Worm (Caenorhabditis elegans) whole organism, L2 larva: Measurements from ENCODE around the gene lim-4.

Experiments used
- C34F6.9 ChIP-seq: fragments of 150-350 bp; optimal IDR thresholded peaks from 2 replicates; lab custom pipeline; 2014; ENCODE audit warnings: missing biosample characterization, missing genetic modification characterization
- R02D3.7 ChIP-seq: fragments of 150-350 bp; optimal IDR thresholded peaks from 2 replicates; lab custom pipeline; 2014; ENCODE audit warnings: missing biosample characterization, missing genetic modification characterization
- Y55F3AM.14 ChIP-seq: fragments of 200-800 bp; sonication (Bioruptor generic); optimal IDR thresholded peaks from 2 replicates; lab custom pipeline; 2018; ENCODE audit warnings: mild to moderate bottlenecking, missing genetic modification characterization, missing compliant biosample characterization
- aly-2 ChIP-seq: fragments of 150-350 bp; optimal IDR thresholded peaks from 2 replicates; lab custom pipeline; 2014; ENCODE audit warnings: missing biosample characterization, missing genetic modification characterization
- ama-1 ChIP-seq: fragments of 150-350 bp; optimal IDR thresholded peaks from 2 replicates; lab custom pipeline; 2018; ENCODE audit warnings: inconsistent platforms
- blmp-1 ChIP-seq: sonication (generic microtip); optimal IDR thresholded peaks from 2 replicates; lab custom pipeline; 2017; ENCODE audit warnings: missing genetic modification characterization, mild to moderate bottlenecking, missing compliant biosample characterization, antibody characterized with exemption, moderate library complexity; ENCODE audit not compliant: insufficient read depth
- ceh-16 ChIP-seq: fragments of 150-350 bp; optimal IDR thresholded peaks from 2 replicates; lab custom pipeline; 2014; ENCODE audit warnings: missing biosample characterization, missing genetic modification characterization
- ceh-82 ChIP-seq: fragments of 150-350 bp; optimal IDR thresholded peaks from 2 replicates; lab custom pipeline; 2014; ENCODE audit warnings: missing biosample characterization, missing genetic modification characterization
- dmd-4 ChIP-seq: sonication (generic microtip); optimal IDR thresholded peaks from 2 replicates; lab custom pipeline; 2017; ENCODE audit warnings: missing biosample characterization, missing genetic modification characterization
- egl-27 ChIP-seq: sonication (generic microtip); optimal IDR thresholded peaks from 3 replicates; lab custom pipeline; 2017; ENCODE audit warnings: missing biosample characterization, missing genetic modification reagents, missing genetic modification characterization
- elt-1 ChIP-seq: fragments of 150-350 bp; optimal IDR thresholded peaks from 2 replicates; lab custom pipeline; 2014; ENCODE audit warnings: missing biosample characterization, missing genetic modification characterization
- elt-3 ChIP-seq: sonication (generic microtip); optimal IDR thresholded peaks from 2 replicates; lab custom pipeline; 2017; ENCODE audit warnings: missing biosample characterization, missing genetic modification characterization
- fos-1 ChIP-seq: fragments of 150-350 bp; optimal IDR thresholded peaks from 2 replicates; lab custom pipeline; 2014; ENCODE audit warnings: missing biosample characterization, missing genetic modification characterization
- lin-11 ChIP-seq: fragments of 150-350 bp; sonication (generic microtip); optimal IDR thresholded peaks from 2 replicates; lab custom pipeline; 2014; ENCODE audit warnings: missing biosample characterization, missing genetic modification characterization, inconsistent platforms, mixed read lengths
- lin-13 ChIP-seq: fragments of 150-350 bp; optimal IDR thresholded peaks from 2 replicates; lab custom pipeline; 2014; ENCODE audit warnings: missing biosample characterization, missing genetic modification reagents, missing genetic modification characterization
- mab-5 ChIP-seq: fragments of 150-350 bp; optimal IDR thresholded peaks from 2 replicates; lab custom pipeline; 2014; ENCODE audit warnings: missing biosample characterization, missing genetic modification characterization
- mbf-1 ChIP-seq: sonication (generic microtip); optimal IDR thresholded peaks from 2 replicates; lab custom pipeline; 2017; ENCODE audit warnings: missing biosample characterization, missing genetic modification characterization
- mdl-1 ChIP-seq, 2 experiments: fragments of 150-350 bp in 1 of 2; sonication (generic microtip) in 1 of 2; optimal IDR thresholded peaks; 2 replicates each; lab custom pipeline; 2017; ENCODE audit warnings: missing biosample characterization in 2 of 2, missing genetic modification characterization in 2 of 2
- nhr-11 ChIP-seq: fragments of 150-350 bp; optimal IDR thresholded peaks from 2 replicates; lab custom pipeline; 2014; ENCODE audit warnings: missing biosample characterization, missing genetic modification characterization
- nhr-12 ChIP-seq: fragments of 150-350 bp; optimal IDR thresholded peaks from 2 replicates; lab custom pipeline; 2014; ENCODE audit warnings: missing biosample characterization, missing genetic modification characterization
- nhr-129 ChIP-seq: fragments of 150-350 bp; optimal IDR thresholded peaks from 2 replicates; lab custom pipeline; 2014; ENCODE audit warnings: missing biosample characterization, missing genetic modification characterization
- nhr-237 ChIP-seq: fragments of 150-350 bp; optimal IDR thresholded peaks from 2 replicates; lab custom pipeline; 2014; ENCODE audit warnings: missing biosample characterization, missing genetic modification characterization
- nhr-25 ChIP-seq: fragments of 150-350 bp; sonication (generic microtip); optimal IDR thresholded peaks from 3 replicates; lab custom pipeline; 2014; ENCODE audit warnings: missing biosample characterization, missing genetic modification characterization
- nhr-6 ChIP-seq: fragments of 150-350 bp; optimal IDR thresholded peaks from 2 replicates; lab custom pipeline; 2014; ENCODE audit warnings: missing biosample characterization, missing genetic modification characterization
- peb-1 ChIP-seq: fragments of 150-350 bp; optimal IDR thresholded peaks from 2 replicates; lab custom pipeline; 2014; ENCODE audit warnings: missing biosample characterization, missing genetic modification characterization
- sem-4 ChIP-seq: fragments of 150-350 bp; optimal IDR thresholded peaks from 2 replicates; lab custom pipeline; 2014; ENCODE audit warnings: missing biosample characterization, missing genetic modification reagents, missing genetic modification characterization
- sma-3 ChIP-seq: sonication (generic microtip); optimal IDR thresholded peaks from 2 replicates; lab custom pipeline; 2016; ENCODE audit warnings: missing genetic modification reagents, missing genetic modification characterization, missing compliant biosample characterization
- sma-9 ChIP-seq, 2 experiments: fragments of 150-350 bp in 1 of 2; sonication (generic microtip) in 1 of 2; optimal IDR thresholded peaks; 2 replicates each; lab custom pipeline; 2014 to 2016; ENCODE audit warnings: missing genetic modification characterization in 2 of 2, mild to moderate bottlenecking in 1 of 2, missing biosample characterization in 1 of 2, missing compliant biosample characterization in 1 of 2, missing genetic modification reagents in 1 of 2, moderate library complexity in 1 of 2
- unc-39 ChIP-seq: fragments of 150-350 bp; optimal IDR thresholded peaks from 2 replicates; lab custom pipeline; 2014; ENCODE audit warnings: missing biosample characterization, missing genetic modification characterization
- unc-55 ChIP-seq: fragments of 150-350 bp; sonication (generic microtip); optimal IDR thresholded peaks from 3 replicates; lab custom pipeline; 2014; ENCODE audit warnings: missing biosample characterization, missing genetic modification reagents, missing genetic modification characterization
- unc-62 ChIP-seq: fragments of 150-350 bp; optimal IDR thresholded peaks from 2 replicates; lab custom pipeline; 2014; ENCODE audit warnings: missing biosample characterization, missing genetic modification reagents, missing genetic modification characterization
- zag-1 ChIP-seq: fragments of 150-350 bp; optimal IDR thresholded peaks from 2 replicates; lab custom pipeline; 2014; ENCODE audit warnings: missing biosample characterization, missing genetic modification characterization
- ztf-11 ChIP-seq: sonication (generic microtip); optimal IDR thresholded peaks from 2 replicates; lab custom pipeline; 2017; ENCODE audit warnings: missing biosample characterization, missing genetic modification characterization
- ztf-4 ChIP-seq: fragments of 150-350 bp; optimal IDR thresholded peaks from 2 replicates; lab custom pipeline; 2014; ENCODE audit warnings: missing biosample characterization, missing genetic modification characterization

Gene lim-4

ce11 chrX:3873445-3873844 lies at the start of gene lim-4:
lim-4 (minus strand) TSS chrX:3873545.
- TF ChIP-seq ztf-11 (tag; lab: Kevin White, UChicago) (no peak), zag-1 (tag; lab: Kevin White, UChicago) (no peak), unc-39 (tag; lab: Kevin White, UChicago) (no peak), ztf-4 (no peak), egl-27 (no peak), dmd-4 (tag; lab: Kevin White, UChicago) (no peak), sma-9 (GFP tag; optimal IDR thresholded peaks at IDR 0.05; lab: Kevin White, UChicago) (no peak), sma-9 (tag; optimal IDR thresholded peaks at IDR 0.05; lab: Kevin White, UChicago) (no peak), ceh-82 (no peak), nhr-12 (tag; lab: Kevin White, UChicago) (no peak), mdl-1 (tag; optimal IDR thresholded peaks at IDR 0.05; lab: Kevin White, UChicago) (no peak), ama-1 (lab: Kevin White, UChicago) (no peak), elt-3 (no peak), lin-11 (no peak), nhr-25 (tag; lab: Kevin White, UChicago) (no peak), nhr-129 (tag; lab: Kevin White, UChicago) (no peak), nhr-237 (tag; lab: Kevin White, UChicago) (no peak), fos-1 (tag; lab: Kevin White, UChicago) (no peak), mbf-1 (no peak), R02D3.7 (tag; lab: Kevin White, UChicago) (no peak)

- TF ChIP-seq ztf-11 (tag; lab: Kevin White, UChicago) (no peak), ceh-16 (tag; lab: Kevin White, UChicago) (no peak)
These were observed 47.4 kb upstream of the lim-4 start for ce11 chrX:3920747-3921146.

ce11 chrX:3920101-3920500 lies 46.8 kb upstream of the lim-4 start, which contains the start of gene T22B2.2:
T22B2.2 (plus strand) TSS chrX:3920401.
- no peak for TF ChIP-seq unc-62

- no peak for TF ChIP-seq sem-4
- no peak for TF ChIP-seq dmd-4 (tag; lab: Kevin White, UChicago)
- no peak for TF ChIP-seq nhr-6 (tag; lab: Kevin White, UChicago)
- TF ChIP-seq ztf-4 = no peak
- TF ChIP-seq unc-39 (tag; lab: Kevin White, UChicago) = no peak
- TF ChIP-seq nhr-237 (tag; lab: Kevin White, UChicago) = no peak
These were observed 46.3 kb upstream of the lim-4 start for ce11 chrX:3919689-3920088.

ce11 chrX:3918182-3918581 lies 44.8 kb upstream of the lim-4 start:
- TF ChIP-seq Y55F3AM.14 (GFP tag; lab: Kevin White, UChicago) = no peak
- no peak for TF ChIP-seq egl-27
- no peak for TF ChIP-seq mdl-1 (tag; optimal IDR thresholded peaks at IDR 0.05; lab: Kevin White, UChicago)
- TF ChIP-seq elt-1 = no peak
- TF ChIP-seq peb-1 (tag; lab: Kevin White, UChicago) = no peak
- TF ChIP-seq, all 48 proteins: peak for 0

ce11 chrX:3917013-3917412 lies 43.7 kb upstream of the lim-4 start, which contains the start of gene T22B2.3:
T22B2.3 (plus strand) TSS chrX:3917313.
- no peak for TF ChIP-seq peb-1 (tag; lab: Kevin White, UChicago)
- no peak for TF ChIP-seq blmp-1 (tag; lab: Kevin White, UChicago)
- TF ChIP-seq sem-4 = no peak
- no peak for TF ChIP-seq unc-55 (GFP tag; lab: Kevin White, UChicago)
- no peak for TF ChIP-seq unc-39 (tag; lab: Kevin White, UChicago)
- no peak for TF ChIP-seq sma-3 (GFP tag; lab: Kevin White, UChicago)
- no peak for TF ChIP-seq Y55F3AM.14 (GFP tag; lab: Kevin White, UChicago)
- TF ChIP-seq unc-62 = no peak
- TF ChIP-seq mab-5 = no peak
- no peak for TF ChIP-seq egl-27
- TF ChIP-seq lin-13 (GFP tag; lab: Kevin White, UChicago) = no peak
- no peak for TF ChIP-seq zag-1 (tag; lab: Kevin White, UChicago)
- no peak for TF ChIP-seq nhr-237 (tag; lab: Kevin White, UChicago)
- TF ChIP-seq ztf-11 (tag; lab: Kevin White, UChicago) = no peak
- TF ChIP-seq nhr-11 (tag; lab: Kevin White, UChicago) = no peak
- no peak for TF ChIP-seq nhr-25 (tag; lab: Kevin White, UChicago)
- TF ChIP-seq aly-2 = no peak
- TF ChIP-seq nhr-6 (tag; lab: Kevin White, UChicago) = no peak
- no peak for TF ChIP-seq C34F6.9 (tag; lab: Kevin White, UChicago)
